Worm (Caenorhabditis elegans) whole organism, early embryonic: ENCODE results near the gene gnrr-6.

Experiments
- B0310.2 ChIP-seq: sonication (generic microtip); optimal IDR thresholded peaks from 2 replicates; lab custom pipeline; 2016; ENCODE audit warnings: mild to moderate bottlenecking, missing genetic modification characterization, missing compliant biosample characterization
- F13C5.2 ChIP-seq: sonication (generic microtip); optimal IDR thresholded peaks from 2 replicates; lab custom pipeline; 2017; ENCODE audit warnings: mild to moderate bottlenecking, missing genetic modification characterization, inconsistent platforms, missing compliant biosample characterization
- aly-1 ChIP-seq: sonication (generic microtip); optimal IDR thresholded peaks from 2 replicates; lab custom pipeline; 2016; ENCODE audit warnings: missing genetic modification characterization, missing compliant biosample characterization
- ama-1 ChIP-seq: fragments of 150-350 bp; optimal IDR thresholded peaks from 2 replicates; lab custom pipeline; 2014
- ceh-13 ChIP-seq: fragments of 200-800 bp; sonication (Bioruptor generic); optimal IDR thresholded peaks from 2 replicates; lab custom pipeline; 2018; ENCODE audit warnings: mild to moderate bottlenecking, missing genetic modification characterization, missing compliant biosample characterization
- ceh-36 ChIP-seq: sonication (generic microtip); optimal IDR thresholded peaks from 2 replicates; lab custom pipeline; 2016; ENCODE audit warnings: missing genetic modification characterization, inconsistent platforms, missing compliant biosample characterization
- ets-7 ChIP-seq: sonication (generic microtip); optimal IDR thresholded peaks from 2 replicates; lab custom pipeline; 2016; ENCODE audit warnings: missing genotype, missing genetic modification characterization, missing compliant biosample characterization
- flt-1 ChIP-seq: fragments of 200-800 bp; sonication (Bioruptor generic); IDR thresholded peaks from 2 replicates; pipeline ENCODE4 v1.3.6; 2022; ENCODE audit warnings: missing genetic modification characterization, missing compliant biosample characterization
- hmbx-1 ChIP-seq: sonication (generic microtip); optimal IDR thresholded peaks from 2 replicates; lab custom pipeline; 2016; ENCODE audit warnings: mild to moderate bottlenecking, missing genetic modification characterization, missing compliant biosample characterization
- hmg-4 ChIP-seq: fragments of 200-800 bp; sonication (Bioruptor generic); optimal IDR thresholded peaks from 2 replicates; lab custom pipeline; 2018; ENCODE audit warnings: mild to moderate bottlenecking, missing genetic modification characterization, missing compliant biosample characterization
- hnd-1 ChIP-seq: sonication (generic microtip); optimal IDR thresholded peaks from 2 replicates; lab custom pipeline; 2016; ENCODE audit warnings: missing genetic modification characterization, missing compliant biosample characterization
- pes-1 ChIP-seq: fragments of 200-800 bp; sonication (Bioruptor generic); IDR thresholded peaks from 2 replicates; pipeline ENCODE4 v1.3.6; 2022; ENCODE audit warnings: missing genetic modification reagents, missing genetic modification characterization, missing compliant biosample characterization
- scrt-1 ChIP-seq: fragments of 200-800 bp; sonication (Bioruptor generic); IDR thresholded peaks from 2 replicates; pipeline ENCODE4 v1.3.6; 2022; ENCODE audit warnings: missing genetic modification characterization, missing compliant biosample characterization
- sea-1 ChIP-seq: fragments of 200-800 bp; sonication (Bioruptor generic); conservative IDR thresholded peaks from 2 replicates; pipeline ENCODE4 v1.3.6; 2022; ENCODE audit warnings: missing genetic modification characterization, missing compliant biosample characterization
- tbx-11 ChIP-seq: fragments of 200-800 bp; sonication (Bioruptor generic); IDR thresholded peaks from 2 replicates; pipeline ENCODE4 v1.3.6; 2022; ENCODE audit warnings: missing genetic modification characterization, missing compliant biosample characterization
- tbx-37 ChIP-seq: fragments of 200-800 bp; sonication (Bioruptor generic); conservative IDR thresholded peaks from 2 replicates; pipeline ENCODE4 v1.3.6; 2022; ENCODE audit warnings: missing genetic modification reagents, missing genetic modification characterization, missing compliant biosample characterization
- tra-4 ChIP-seq: sonication (generic microtip); optimal IDR thresholded peaks from 2 replicates; lab custom pipeline; 2017; ENCODE audit warnings: missing genetic modification characterization, missing compliant biosample characterization

Gene gnrr-6

DNA sequence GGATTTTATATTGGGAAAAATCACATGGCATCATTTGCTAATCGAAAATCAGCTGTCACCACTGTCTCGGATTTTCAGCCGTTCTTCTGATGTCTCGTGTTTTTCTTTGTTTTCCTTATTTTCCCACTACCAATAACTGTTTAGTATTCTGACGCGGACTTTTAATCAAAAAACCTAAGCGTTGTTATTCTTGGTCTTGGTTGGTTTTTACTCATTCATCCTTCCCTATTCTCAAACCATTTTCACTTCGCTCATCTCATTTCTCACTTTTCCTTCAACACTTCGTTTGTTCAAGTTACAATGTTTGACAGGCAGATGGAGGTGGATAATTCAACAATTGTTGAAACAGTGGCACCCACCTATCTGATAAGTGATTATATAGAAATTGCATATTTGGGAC, at the start of gene gnrr-6:
Gene gnrr-6 (plus strand): TSS at position 301 of the 400 bp plus-strand sequence.
- no peak for TF ChIP-seq ets-7 (tag; lab: Kevin White, UChicago)
- TF ChIP-seq aly-1 (tag; lab: Kevin White, UChicago) = no peak
- TF ChIP-seq ceh-13 = no peak
- no peak for TF ChIP-seq tbx-11
- no peak for TF ChIP-seq F13C5.2 (tag; lab: Kevin White, UChicago)
- no peak for TF ChIP-seq B0310.2 (tag; lab: Kevin White, UChicago)
- no peak for TF ChIP-seq ceh-36 (tag; lab: Kevin White, UChicago)

DNA sequence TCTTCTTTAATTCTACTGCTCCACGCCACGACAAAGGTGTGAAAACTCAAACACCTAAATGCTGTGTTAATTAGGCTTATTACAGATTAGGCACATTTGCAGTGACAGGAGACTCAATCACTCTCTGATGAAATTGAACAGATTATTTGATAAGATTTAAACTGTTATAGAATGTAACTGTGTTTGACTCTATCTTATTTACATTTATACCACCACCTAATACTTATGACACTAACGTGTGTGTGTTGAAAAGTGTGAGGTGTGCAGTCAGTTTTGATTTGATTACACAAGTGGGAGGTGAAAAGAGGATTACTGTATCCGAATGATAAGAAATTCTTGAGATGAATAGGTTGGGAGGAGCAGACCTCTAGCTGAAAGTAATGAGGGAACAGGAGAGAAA, 46.4 kb upstream of the gnrr-6 start:
- no peak for TF ChIP-seq ets-7 (tag; lab: Kevin White, UChicago)
- TF ChIP-seq sea-1 (GFP tag; lab: Robert Waterston, UW) = no peak
- TF ChIP-seq F13C5.2 (tag; lab: Kevin White, UChicago) = no peak
- no peak for TF ChIP-seq hmbx-1 (tag; lab: Kevin White, UChicago)
- no peak for TF ChIP-seq ceh-13
- no peak for TF ChIP-seq flt-1 (GFP tag; lab: Robert Waterston, UW)

DNA sequence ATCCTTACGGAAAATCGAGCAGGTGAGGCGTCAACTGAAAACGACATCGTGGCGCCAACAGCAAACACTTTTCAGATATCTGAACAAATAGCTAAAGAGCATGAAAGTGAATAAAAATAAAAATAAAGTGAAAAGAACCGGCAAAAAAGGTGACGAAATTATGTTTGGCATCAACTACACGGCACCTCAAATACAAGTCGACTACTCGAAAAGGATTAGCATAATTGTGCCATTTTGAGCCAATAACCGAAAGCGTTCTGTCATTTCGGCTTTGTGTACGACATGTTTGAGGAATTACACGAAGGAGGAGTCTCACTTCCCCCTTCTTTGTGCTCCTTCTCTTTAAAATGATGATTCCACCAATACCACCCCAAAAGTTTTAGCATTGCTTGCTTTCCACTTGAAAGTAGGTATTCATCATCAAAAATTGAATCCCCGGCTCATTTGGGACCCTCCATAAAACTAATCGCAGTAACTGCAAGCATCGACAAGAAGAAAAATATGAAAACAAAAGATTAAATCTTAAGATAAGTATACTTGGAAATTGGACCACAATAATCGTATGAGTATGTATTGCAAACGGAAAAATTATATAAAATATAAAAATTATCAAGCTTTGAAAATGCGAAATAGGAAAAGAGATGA, 43.8 kb upstream of the gnrr-6 start:
- TF ChIP-seq ama-1 (lab: Kevin White, UChicago) (no peak), scrt-1 (GFP tag; lab: Robert Waterston, UW) (no peak), tra-4 (tag; lab: Kevin White, UChicago) (no peak), hmg-4 (GFP tag; lab: Kevin White, UChicago) (no peak), B0310.2 (tag; lab: Kevin White, UChicago) (no peak), tbx-37 (GFP tag; lab: Robert Waterston, UW) (no peak), hnd-1 (no peak), aly-1 (tag; lab: Kevin White, UChicago) (no peak), F13C5.2 (tag; lab: Kevin White, UChicago) (no peak), flt-1 (GFP tag; lab: Robert Waterston, UW) (no peak), sea-1 (GFP tag; lab: Robert Waterston, UW) (no peak), ceh-36 (tag; lab: Kevin White, UChicago) (no peak), pes-1 (GFP tag; lab: Robert Waterston, UW) (no peak), hmbx-1 (tag; lab: Kevin White, UChicago) (no peak), ceh-13 (no peak), ets-7 (tag; lab: Kevin White, UChicago) (no peak), tbx-11 (no peak)

DNA sequence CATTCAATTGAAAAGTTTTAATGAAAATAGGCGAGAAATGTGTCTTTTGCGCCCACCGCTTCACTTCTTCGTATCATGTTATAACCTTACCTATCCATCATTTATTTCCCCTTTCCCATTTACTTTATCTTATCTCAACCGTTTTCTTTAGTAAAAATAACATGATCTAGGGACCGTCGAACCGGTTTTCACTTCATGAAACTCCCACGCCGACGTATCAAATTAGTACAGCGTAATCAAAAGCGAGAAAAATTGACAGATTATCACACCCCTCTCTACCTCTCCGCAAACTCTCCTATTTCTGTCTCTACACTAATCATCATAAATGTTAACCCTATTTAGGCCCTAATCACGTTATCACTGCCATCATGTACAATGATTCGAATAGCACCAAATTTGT, 41.7 kb upstream of the gnrr-6 start:
- no peak for TF ChIP-seq hnd-1
- no peak for TF ChIP-seq tbx-37 (GFP tag; lab: Robert Waterston, UW)
- TF ChIP-seq tra-4 (tag; lab: Kevin White, UChicago) = no peak
- TF ChIP-seq ama-1 (lab: Kevin White, UChicago) = no peak
- TF ChIP-seq aly-1 (tag; lab: Kevin White, UChicago) = no peak
- TF ChIP-seq B0310.2 (tag; lab: Kevin White, UChicago) = no peak
- TF ChIP-seq hmg-4 (GFP tag; lab: Kevin White, UChicago) = no peak
- TF ChIP-seq tbx-11 = no peak
- no peak for TF ChIP-seq ets-7 (tag; lab: Kevin White, UChicago)

DNA sequence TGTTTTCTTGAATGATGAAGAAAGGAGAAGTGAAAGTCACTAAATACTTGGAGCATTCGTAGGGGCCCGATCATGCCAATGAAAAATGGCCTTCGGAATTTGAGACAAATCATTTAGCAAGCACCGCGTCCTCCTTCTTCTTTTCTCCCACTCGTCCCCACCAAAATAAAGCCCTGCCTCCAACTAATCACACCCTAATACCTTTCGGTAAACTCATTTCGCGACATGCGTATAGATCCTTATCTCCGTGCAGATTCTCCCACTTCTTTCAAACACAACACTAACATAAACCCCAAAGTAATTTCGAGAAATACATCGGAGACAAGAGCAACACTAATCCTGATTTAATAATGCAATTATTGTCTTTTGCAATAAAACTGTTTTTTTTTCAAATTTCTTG, 41.1 kb upstream of the gnrr-6 start:
- TF ChIP-seq flt-1 (GFP tag; lab: Robert Waterston, UW) (no peak), aly-1 (tag; lab: Kevin White, UChicago) (no peak), pes-1 (GFP tag; lab: Robert Waterston, UW) (no peak), ama-1 (lab: Kevin White, UChicago) (no peak), ets-7 (tag; lab: Kevin White, UChicago) (no peak), hmg-4 (GFP tag; lab: Kevin White, UChicago) (no peak), B0310.2 (tag; lab: Kevin White, UChicago) (no peak), scrt-1 (GFP tag; lab: Robert Waterston, UW) (no peak), hnd-1 (no peak), tbx-11 (no peak), ceh-13 (no peak), ceh-36 (tag; lab: Kevin White, UChicago) (no peak), hmbx-1 (tag; lab: Kevin White, UChicago) (no peak), F13C5.2 (tag; lab: Kevin White, UChicago) (no peak), tbx-37 (GFP tag; lab: Robert Waterston, UW) (no peak), sea-1 (GFP tag; lab: Robert Waterston, UW) (no peak)

DNA sequence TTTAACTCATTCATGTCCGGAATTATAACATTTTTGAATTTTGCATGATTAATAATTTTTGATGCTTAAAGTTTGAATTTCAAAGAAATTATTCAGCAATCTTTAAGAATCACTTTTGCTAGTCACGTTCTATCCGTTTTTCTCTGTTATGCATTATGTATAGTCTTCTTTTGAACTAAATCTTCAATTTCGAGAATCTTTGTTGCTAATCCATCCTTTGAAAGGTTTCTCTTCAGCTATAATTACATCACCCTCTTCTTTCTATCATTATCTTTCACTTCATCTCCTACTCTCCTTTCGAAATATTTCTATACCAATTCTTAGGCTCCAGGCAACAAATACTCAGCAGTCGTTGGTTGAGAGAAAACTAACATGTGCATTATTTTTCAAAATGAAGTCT, 27.2 kb upstream of the gnrr-6 start:
- no peak for TF ChIP-seq ceh-13

DNA sequence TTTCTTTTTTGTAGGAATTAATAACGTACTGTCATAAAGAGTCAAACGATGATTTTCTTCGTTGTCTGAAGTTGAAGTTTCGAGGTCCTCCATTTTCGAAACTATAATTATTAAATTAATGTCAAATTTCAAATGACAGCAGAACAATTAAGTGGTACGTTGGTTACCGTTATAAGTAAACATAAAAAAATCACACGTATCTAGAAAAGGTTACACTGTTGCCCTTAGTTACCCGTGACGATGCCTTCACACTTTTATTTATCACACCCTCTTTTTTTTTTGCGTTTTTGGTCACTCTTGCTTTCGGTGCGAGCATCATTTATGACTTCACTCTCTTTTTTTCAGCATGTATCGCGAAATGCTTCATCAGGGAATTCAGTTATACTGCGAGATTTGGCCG, 26.0 kb upstream of the gnrr-6 start, which contains the start of the genes C05C9.3 and C05C9.2:
Gene C05C9.3 (minus strand): TSS at position 101 of the 400 bp plus-strand sequence.
Gene C05C9.2 (plus strand): TSS at position 346 of the 400 bp plus-strand sequence.
- TF ChIP-seq F13C5.2 (tag; lab: Kevin White, UChicago) = no peak
- TF ChIP-seq ceh-36 (tag; lab: Kevin White, UChicago) = no peak
- TF ChIP-seq aly-1 (tag; lab: Kevin White, UChicago) = no peak
- TF ChIP-seq ama-1 (lab: Kevin White, UChicago) = no peak
- TF ChIP-seq hmg-4 (GFP tag; lab: Kevin White, UChicago) = no peak
- TF ChIP-seq ceh-13 = no peak
- no peak for TF ChIP-seq hmbx-1 (tag; lab: Kevin White, UChicago)
- TF ChIP-seq tbx-37 (GFP tag; lab: Robert Waterston, UW) = no peak
- no peak for TF ChIP-seq tbx-11
- TF ChIP-seq hnd-1 = no peak

DNA sequence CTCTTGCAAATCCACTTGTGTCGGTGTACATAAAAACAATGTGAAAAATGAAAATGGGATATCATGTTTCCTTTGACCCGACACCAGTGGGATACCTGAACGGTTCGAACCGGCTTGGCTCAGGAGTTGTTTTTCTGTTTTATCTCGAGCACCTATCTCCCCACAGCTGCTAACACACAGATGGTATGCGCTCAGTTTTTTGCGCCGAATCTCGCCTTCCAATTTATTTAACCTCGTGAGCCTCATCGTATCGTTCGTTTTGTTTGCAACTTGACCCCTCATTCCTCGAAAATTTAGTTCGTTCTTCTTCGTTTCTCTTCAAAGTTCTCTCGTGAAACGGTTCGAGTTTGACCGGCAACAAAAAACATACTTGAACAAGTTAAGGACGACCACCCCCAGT, 18.2 kb upstream of the gnrr-6 start, which contains the start of gene C05C9.1:
Gene C05C9.1 (plus strand): TSS at position 301 of the 400 bp plus-strand sequence.
- TF ChIP-seq ceh-36 (tag; lab: Kevin White, UChicago) = no peak
- TF ChIP-seq aly-1 (tag; lab: Kevin White, UChicago) = no peak
- no peak for TF ChIP-seq flt-1 (GFP tag; lab: Robert Waterston, UW)
- no peak for TF ChIP-seq hnd-1
- no peak for TF ChIP-seq sea-1 (GFP tag; lab: Robert Waterston, UW)
- TF ChIP-seq F13C5.2 (tag; lab: Kevin White, UChicago) = no peak
- no peak for TF ChIP-seq hmbx-1 (tag; lab: Kevin White, UChicago)
- TF ChIP-seq ceh-13 = no peak
- TF ChIP-seq B0310.2 (tag; lab: Kevin White, UChicago) = no peak
- no peak for TF ChIP-seq ets-7 (tag; lab: Kevin White, UChicago)
- TF ChIP-seq ama-1 (lab: Kevin White, UChicago) = no peak
- no peak for TF ChIP-seq pes-1 (GFP tag; lab: Robert Waterston, UW)
- no peak for TF ChIP-seq scrt-1 (GFP tag; lab: Robert Waterston, UW)
- no peak for TF ChIP-seq hmg-4 (GFP tag; lab: Kevin White, UChicago)
- no peak for TF ChIP-seq tra-4 (tag; lab: Kevin White, UChicago)
- TF ChIP-seq tbx-37 (GFP tag; lab: Robert Waterston, UW) = no peak
- TF ChIP-seq tbx-11 = no peak
